Fruit fly (Drosophila melanogaster): ENCODE measurements around the gene Ugt36D1.

dm6 chr2L:18866582-18866981, 43.2 kb downstream of the Ugt36D1 start:
- TF ChIP-seq CG13204 (GFP tag; optimal IDR thresholded peaks at IDR 0.05): no peak
- no peak for TF ChIP-seq EcR (GFP tag; optimal IDR thresholded peaks at IDR 0.05)
- peak; percentile 15 for TF ChIP-seq CG34367 (tag; optimal IDR thresholded peaks at IDR 0.05)
- no peak for TF ChIP-seq CG32121 (GFP tag; IDR thresholded peaks at IDR 0.05)
- no peak for TF ChIP-seq CG14655 (GFP tag; optimal IDR thresholded peaks at IDR 0.05)
- no peak for TF ChIP-seq CG17806 (tag; optimal IDR thresholded peaks at IDR 0.05)
- peak; percentile 20 for TF ChIP-seq Snoo (tag; optimal IDR thresholded peaks at IDR 0.05)

All from whole organism, pupa.